ENCODE assay signal across 5 fruit fly cellular contexts in the genomic region with DNA sequence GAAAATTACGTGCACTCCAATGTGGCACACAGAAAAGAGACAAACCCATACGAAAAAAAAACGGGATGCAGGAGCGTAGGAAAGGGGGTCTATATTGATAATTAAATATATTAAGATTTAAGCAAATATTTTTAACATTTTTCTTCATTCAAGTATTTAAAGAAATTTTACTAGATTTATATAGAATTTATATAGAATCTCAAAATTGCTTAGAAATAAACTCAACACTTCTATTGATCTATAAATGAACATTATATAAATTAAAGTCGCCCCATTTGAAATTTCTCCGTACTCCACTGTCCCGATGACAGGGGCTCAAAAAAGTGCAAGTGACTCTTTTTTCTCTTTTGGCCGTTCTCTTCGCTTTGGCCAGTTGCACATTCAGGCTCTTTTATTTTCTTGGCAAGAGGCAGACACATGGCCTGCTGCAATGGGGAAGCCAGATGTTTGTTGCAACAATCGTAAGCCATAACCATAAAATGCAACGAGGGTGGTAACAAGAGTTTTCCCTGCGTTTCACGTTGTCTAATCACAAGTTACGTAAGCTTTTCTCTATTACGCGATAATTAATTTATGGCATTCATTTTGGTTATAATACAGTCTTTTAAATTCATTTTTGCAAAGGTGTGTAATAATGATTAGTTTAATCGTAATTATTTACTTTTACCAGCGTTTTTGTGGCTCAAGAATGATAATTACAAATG.
A peak's percentile ranks its signal among the peaks of the same experiment; 100 is the strongest.
TF ChIP-seq lines count a peak whose summit lies in the region.

No protein-coding gene starts in this region.

- TF ChIP-seq CTCF in whole organism, embryonic (GFP tag; optimal IDR thresholded peaks at IDR 0.05; lab: Kevin White, UChicago) = no peak

TF ChIP-seq in whole organism, adult, 20 proteins besides CTCF, POLR2A, EP300 and RAD21:
- peak; percentile 64 for TF ChIP-seq CG33017 (tag; optimal IDR thresholded peaks at IDR 0.05; lab: Kevin White, UChicago)
- TF ChIP-seq CG7045 (GFP tag; optimal IDR thresholded peaks at IDR 0.05; lab: Kevin White, UChicago) = peak; percentile 19
- TF ChIP-seq CG1620 (GFP tag; optimal IDR thresholded peaks at IDR 0.05; lab: Kevin White, UChicago) = no peak
- peak; percentile 29 for TF ChIP-seq CG11617 (GFP tag; optimal IDR thresholded peaks at IDR 0.05; lab: Kevin White, UChicago)
- TF ChIP-seq CG5204 (GFP tag; optimal IDR thresholded peaks at IDR 0.05; lab: Kevin White, UChicago) = no peak
- no peak for TF ChIP-seq Mnt (GFP tag; optimal IDR thresholded peaks at IDR 0.05; lab: Kevin White, UChicago)
- no peak for TF ChIP-seq ovo (GFP tag; optimal IDR thresholded peaks at IDR 0.05; lab: Kevin White, UChicago)
- peak; percentile 51 for TF ChIP-seq CG7101 (tag; optimal IDR thresholded peaks at IDR 0.05; lab: Kevin White, UChicago)
- TF ChIP-seq CG12768 (GFP tag; optimal IDR thresholded peaks at IDR 0.05; lab: Kevin White, UChicago) = peak; percentile 15
- TF ChIP-seq CG14711 (tag; optimal IDR thresholded peaks at IDR 0.05; lab: Kevin White, UChicago) = peak; percentile 34
- no peak for TF ChIP-seq toe (GFP tag; optimal IDR thresholded peaks at IDR 0.05; lab: Kevin White, UChicago)
- TF ChIP-seq bab1 (GFP tag; optimal IDR thresholded peaks at IDR 0.05; lab: Kevin White, UChicago) = no peak
- TF ChIP-seq cic (GFP tag; optimal IDR thresholded peaks at IDR 0.05; lab: Kevin White, UChicago) = no peak
- TF ChIP-seq kay (GFP tag; lab: Kevin White, UChicago; ENCODE audit: borderline replicate concordance) = no peak
- TF ChIP-seq tj (GFP tag; optimal IDR thresholded peaks at IDR 0.05; lab: Kevin White, UChicago) = no peak
- TF ChIP-seq pad (GFP tag; optimal IDR thresholded peaks at IDR 0.05; lab: Kevin White, UChicago) = no peak
- no peak for TF ChIP-seq Crg-1 (GFP tag; optimal IDR thresholded peaks at IDR 0.05; lab: Kevin White, UChicago)

TF ChIP-seq in whole organism, embryonic, 481 proteins besides CTCF, POLR2A, EP300 and RAD21 (continues in another document):
- no peak for TF ChIP-seq CG32767 (GFP tag; IDR thresholded peaks at IDR 0.05; lab: Robert Waterston, UW)
- TF ChIP-seq CG9437 (GFP tag; optimal IDR thresholded peaks at IDR 0.05; lab: Kevin White, UChicago) = peak; percentile 1
- peak; percentile 12 for TF ChIP-seq Chrac-16 (GFP tag; optimal IDR thresholded peaks at IDR 0.05; lab: Kevin White, UChicago)
- no peak for TF ChIP-seq ssp (GFP tag; IDR thresholded peaks at IDR 0.05; lab: Robert Waterston, UW)
- no peak for TF ChIP-seq CkIIα-i1 (GFP tag; IDR thresholded peaks at IDR 0.05; lab: Robert Waterston, UW)
- no peak for TF ChIP-seq CG12659 (GFP tag; optimal IDR thresholded peaks at IDR 0.05; lab: Kevin White, UChicago)
- no peak for TF ChIP-seq CrebB (tag; optimal IDR thresholded peaks at IDR 0.05; lab: Kevin White, UChicago)
- peak; percentile 38 for TF ChIP-seq CG7556 (GFP tag; optimal IDR thresholded peaks at IDR 0.05; lab: Kevin White, UChicago)
- TF ChIP-seq CG2129 (GFP tag; IDR thresholded peaks at IDR 0.05; lab: Robert Waterston, UW; ENCODE audit: partially characterized antibody) = no peak
- TF ChIP-seq CG17829 (tag; optimal IDR thresholded peaks at IDR 0.05; lab: Kevin White, UChicago) = peak; percentile 71
- no peak for TF ChIP-seq CG16863 (GFP tag; optimal IDR thresholded peaks at IDR 0.05; lab: Kevin White, UChicago)
- peak; percentile 46 for TF ChIP-seq Spps (tag; optimal IDR thresholded peaks at IDR 0.05; lab: Kevin White, UChicago)
- peak; percentile 5 for TF ChIP-seq zen (tag; optimal IDR thresholded peaks at IDR 0.05; lab: Kevin White, UChicago)
- TF ChIP-seq CG15696 (tag; optimal IDR thresholded peaks at IDR 0.05; lab: Kevin White, UChicago) = peak; percentile 87
- TF ChIP-seq tio (GFP tag; optimal IDR thresholded peaks at IDR 0.05; lab: Kevin White, UChicago) = no peak
- TF ChIP-seq CG10267 (tag; optimal IDR thresholded peaks at IDR 0.05; lab: Kevin White, UChicago) = peak; percentile 64
- TF ChIP-seq CG14014 (GFP tag; IDR thresholded peaks at IDR 0.05; lab: Robert Waterston, UW) = no peak

TF ChIP-seq in whole organism, prepupa, 60 proteins besides CTCF, POLR2A, EP300 and RAD21 (continues in another document):
- TF ChIP-seq Hr4 (GFP tag; optimal IDR thresholded peaks at IDR 0.05; lab: Kevin White, UChicago) (peak; percentile 94), Eip93F (GFP tag; optimal IDR thresholded peaks at IDR 0.05; lab: Kevin White, UChicago) (peak; percentile 75), Blimp-1 (GFP tag; optimal IDR thresholded peaks at IDR 0.05; lab: Kevin White, UChicago) (peak; percentile 97), Met (GFP tag; optimal IDR thresholded peaks at IDR 0.05; lab: Kevin White, UChicago) (peak; percentile 74), CG11762 (GFP tag; optimal IDR thresholded peaks at IDR 0.05; lab: Kevin White, UChicago; ENCODE audit: insufficient read depth) (peak; percentile 88), topi (GFP tag; optimal IDR thresholded peaks at IDR 0.05; lab: Kevin White, UChicago) (peak; percentile 71), Lpt (GFP tag; optimal IDR thresholded peaks at IDR 0.05; lab: Kevin White, UChicago) (peak; percentile 97), Ets21C (GFP tag; optimal IDR thresholded peaks at IDR 0.05; lab: Kevin White, UChicago) (peak; percentile 43), cyc (GFP tag; optimal IDR thresholded peaks at IDR 0.05; lab: Kevin White, UChicago) (peak; percentile 64), salr (GFP tag; optimal IDR thresholded peaks at IDR 0.05; lab: Kevin White, UChicago) (peak; percentile 55 to 98), Eip75B (GFP tag; optimal IDR thresholded peaks at IDR 0.05; lab: Kevin White, UChicago) (peak; percentile 82), CG6792 (GFP tag; optimal IDR thresholded peaks at IDR 0.05; lab: Kevin White, UChicago) (peak; percentile 87), OdsH (GFP tag; optimal IDR thresholded peaks at IDR 0.05; lab: Kevin White, UChicago) (peak; percentile 95), Hr39 (GFP tag; optimal IDR thresholded peaks at IDR 0.05; lab: Kevin White, UChicago) (peak; percentile 41), ss (GFP tag; optimal IDR thresholded peaks at IDR 0.05; lab: Kevin White, UChicago) (peak; percentile 91 to 92), spab (GFP tag; optimal IDR thresholded peaks at IDR 0.05; lab: Kevin White, UChicago) (peak; percentile 87), dac (GFP tag; optimal IDR thresholded peaks at IDR 0.05; lab: Kevin White, UChicago) (peak; percentile 98)

TF ChIP-seq in whole organism, pupa, 21 proteins besides CTCF, POLR2A, EP300 and RAD21 (continues in another document):
- TF ChIP-seq CG14655 (GFP tag; optimal IDR thresholded peaks at IDR 0.05; lab: Kevin White, UChicago) (peak; percentile 99), CG17806 (tag; optimal IDR thresholded peaks at IDR 0.05; lab: Kevin White, UChicago) (peak; percentile 94), rn (GFP tag; IDR thresholded peaks at IDR 0.05; lab: Robert Waterston, UW) (peak; percentile 88), CG10348 (GFP tag; IDR thresholded peaks at IDR 0.05; lab: Robert Waterston, UW) (peak; percentile 74), Pif1A (GFP tag; optimal IDR thresholded peaks at IDR 0.05; lab: Kevin White, UChicago) (peak; percentile 89), CG15710 (tag; optimal IDR thresholded peaks at IDR 0.05; lab: Kevin White, UChicago) (peak; percentile 94), gl (tag; optimal IDR thresholded peaks at IDR 0.05; lab: Kevin White, UChicago) (peak; percentile 50), CG13204 (GFP tag; optimal IDR thresholded peaks at IDR 0.05; lab: Kevin White, UChicago) (no peak), Pif1B (GFP tag; optimal IDR thresholded peaks at IDR 0.05; lab: Kevin White, UChicago) (peak; percentile 91), Snoo (tag; optimal IDR thresholded peaks at IDR 0.05; lab: Kevin White, UChicago) (peak; percentile 83), CG32121 (GFP tag; IDR thresholded peaks at IDR 0.05; lab: Robert Waterston, UW) (peak; percentile 96), EcR (GFP tag; optimal IDR thresholded peaks at IDR 0.05; lab: Kevin White, UChicago) (no peak), CG9948 (tag; optimal IDR thresholded peaks at IDR 0.05; lab: Kevin White, UChicago) (peak; percentile 95), fd96Ca (GFP tag; IDR thresholded peaks at IDR 0.05; lab: Robert Waterston, UW) (peak; percentile 84), Ets98B (GFP tag; IDR thresholded peaks at IDR 0.05; lab: Robert Waterston, UW) (peak; percentile 90), CG8159 (tag; optimal IDR thresholded peaks at IDR 0.05; lab: Kevin White, UChicago) (peak; percentile 95), D1 (tag; optimal IDR thresholded peaks at IDR 0.05; lab: Kevin White, UChicago) (peak; percentile 93), CG8301 (tag; optimal IDR thresholded peaks at IDR 0.05; lab: Kevin White, UChicago) (peak; percentile 97), CG12605 (GFP tag; IDR thresholded peaks at IDR 0.05; lab: Robert Waterston, UW) (peak; percentile 94)

TF ChIP-seq in whole organism, wandering third instar larva, 38 proteins besides CTCF, POLR2A, EP300 and RAD21 (continues in another document):
- TF ChIP-seq GATAd (GFP tag; optimal IDR thresholded peaks at IDR 0.05; lab: Kevin White, UChicago) (no peak), tai (GFP tag; optimal IDR thresholded peaks at IDR 0.05; lab: Kevin White, UChicago) (no peak), Abd-B (GFP tag; optimal IDR thresholded peaks at IDR 0.05; lab: Kevin White, UChicago) (no peak), CrebA (GFP tag; optimal IDR thresholded peaks at IDR 0.05; lab: Kevin White, UChicago; ENCODE audit: borderline replicate concordance) (no peak), Hr83 (GFP tag; optimal IDR thresholded peaks at IDR 0.05; lab: Kevin White, UChicago; ENCODE audit: poor library complexity, severe bottlenecking) (no peak), N (GFP tag; optimal IDR thresholded peaks at IDR 0.05; lab: Kevin White, UChicago) (no peak), CG32264 (GFP tag; optimal IDR thresholded peaks at IDR 0.05; lab: Kevin White, UChicago) (no peak), Dfd (GFP tag; optimal IDR thresholded peaks at IDR 0.05; lab: Kevin White, UChicago) (no peak), foxo (GFP tag; optimal IDR thresholded peaks at IDR 0.05; lab: Kevin White, UChicago) (peak in 1 of 2 experiments; percentile 85), Dif (GFP tag; optimal IDR thresholded peaks at IDR 0.05; lab: Kevin White, UChicago; ENCODE audit: partially characterized antibody) (peak; percentile 6), Myc (optimal IDR thresholded peaks at IDR 0.05; lab: Kevin White, UChicago) (no peak), br (GFP tag; optimal IDR thresholded peaks at IDR 0.05; lab: Kevin White, UChicago) (peak; percentile 29), sage (GFP tag; optimal IDR thresholded peaks at IDR 0.05; lab: Kevin White, UChicago) (peak; percentile 61), h (GFP tag; optimal IDR thresholded peaks at IDR 0.05; lab: Kevin White, UChicago) (peak; percentile 63), psq (GFP tag; optimal IDR thresholded peaks at IDR 0.05; lab: Kevin White, UChicago) (peak; percentile 80), OdsH (GFP tag; optimal IDR thresholded peaks at IDR 0.05; lab: Kevin White, UChicago) (peak; percentile 79), ey (GFP tag; optimal IDR thresholded peaks at IDR 0.05; lab: Kevin White, UChicago) (peak; percentile 57), jim (GFP tag; optimal IDR thresholded peaks at IDR 0.05; lab: Kevin White, UChicago) (no peak), Sp1 (GFP tag; optimal IDR thresholded peaks at IDR 0.05; lab: Kevin White, UChicago) (peak; percentile 93), Jra (GFP tag; optimal IDR thresholded peaks at IDR 0.05; lab: Kevin White, UChicago) (no peak), Hr78 (GFP tag; optimal IDR thresholded peaks at IDR 0.05; lab: Kevin White, UChicago) (no peak)
